Worm (Caenorhabditis elegans): ENCODE measurements around the gene ubc-20.

DNA sequence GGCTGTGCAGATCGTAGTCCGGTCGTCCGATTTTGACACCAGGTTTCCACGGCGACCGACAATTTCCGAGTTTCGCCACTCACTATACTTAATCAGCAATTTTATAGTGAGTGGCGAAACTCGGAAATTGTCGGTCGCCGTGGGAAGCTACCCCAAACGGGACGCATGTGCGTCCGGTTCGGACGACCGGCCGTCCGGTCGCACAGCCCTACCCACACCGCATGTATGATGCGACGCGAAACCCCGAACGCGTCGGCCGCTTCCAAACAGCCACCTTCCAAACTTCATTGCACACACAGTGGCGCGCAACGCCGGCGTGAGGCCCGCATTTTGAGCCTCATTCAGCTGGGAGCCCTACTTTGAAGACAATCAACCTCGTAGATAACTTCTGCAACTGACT lies 37.6 kb upstream of the ubc-20 start:
- TF ChIP-seq nhr-11 (tag; optimal IDR thresholded peaks at IDR 0.05) (no peak), ama-1 (optimal IDR thresholded peaks at IDR 0.05) (no peak), mdl-1 (tag; optimal IDR thresholded peaks at IDR 0.05) (no peak), mbf-1 (tag; optimal IDR thresholded peaks at IDR 0.05) (no peak), snpc-4 (tag; optimal IDR thresholded peaks at IDR 0.05) (no peak), unc-62 (GFP tag; optimal IDR thresholded peaks at IDR 0.05) (no peak), lin-39 (tag; optimal IDR thresholded peaks at IDR 0.05) (no peak), skn-1 (tag; optimal IDR thresholded peaks at IDR 0.05) (no peak), sem-4 (tag; optimal IDR thresholded peaks at IDR 0.05) (no peak), unc-39 (tag; optimal IDR thresholded peaks at IDR 0.05) (no peak), R02D3.7 (tag; optimal IDR thresholded peaks at IDR 0.05) (no peak), lin-13 (GFP tag; optimal IDR thresholded peaks at IDR 0.05) (no peak), elt-3 (tag; optimal IDR thresholded peaks at IDR 0.05) (no peak), nhr-77 (tag; optimal IDR thresholded peaks at IDR 0.05) (no peak)
